Worm (Caenorhabditis elegans): ENCODE data around the gene clip-1.

clip-1 gene

DNA sequence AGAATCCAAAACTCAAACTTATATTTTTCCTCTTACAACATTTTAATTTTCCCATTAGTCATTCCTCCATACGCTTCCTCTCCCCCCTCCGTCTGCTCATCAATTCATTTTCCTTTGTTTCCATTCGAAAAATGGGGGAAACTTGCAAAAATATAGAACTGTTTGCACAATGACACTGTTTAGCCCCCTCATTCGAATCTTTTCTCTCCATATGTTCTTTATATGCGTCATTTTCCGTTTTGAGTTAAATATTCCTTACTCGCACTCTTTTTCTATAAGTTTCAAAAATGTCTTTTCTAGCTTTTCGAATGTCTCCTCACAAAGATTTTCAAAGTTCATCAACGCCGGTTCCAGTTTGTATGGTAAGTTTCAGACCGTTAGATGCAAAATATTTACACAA, 11.9 kb downstream of the clip-1 start, which contains the start of gene M01A8.1:
Gene M01A8.1 (plus strand): TSS at position 301 of the 400 bp plus-strand sequence.
- TF ChIP-seq unc-62 (GFP tag; optimal IDR thresholded peaks at IDR 0.05): no peak

ce11 chrIII:9255801-9256200, 13.1 kb downstream of the clip-1 start:
- no peak for TF ChIP-seq unc-62 (GFP tag; optimal IDR thresholded peaks at IDR 0.05)

ce11 chrIII:9254988-9255387, 13.9 kb downstream of the clip-1 start:
- TF ChIP-seq unc-62 (GFP tag; optimal IDR thresholded peaks at IDR 0.05): no peak

- TF ChIP-seq unc-62 (GFP tag; optimal IDR thresholded peaks at IDR 0.05): no peak
These were observed 18.1 kb downstream of the clip-1 start, which contains the start of gene T02C1.2 for ce11 chrIII:9250729-9251128. T02C1.2 (plus strand) TSS chrIII:9251029.

ce11 chrIII:9247221-9247620, 21.6 kb downstream of the clip-1 start, which contains the start of gene T02C1.1:
T02C1.1 (plus strand) TSS chrIII:9247525.
- TF ChIP-seq unc-62 (GFP tag; optimal IDR thresholded peaks at IDR 0.05): no peak

ce11 chrIII:9242675-9243074, 26.2 kb downstream of the clip-1 start, which contains the start of gene dat-1:
dat-1 (plus strand) TSS chrIII:9242975.
- no peak for TF ChIP-seq unc-62 (GFP tag; optimal IDR thresholded peaks at IDR 0.05)

- TF ChIP-seq unc-62 (GFP tag; optimal IDR thresholded peaks at IDR 0.05): no peak
These were observed 28.9 kb downstream of the clip-1 start, which contains the start of gene saeg-2 for ce11 chrIII:9239983-9240382. saeg-2 (plus strand) TSS chrIII:9240363.

DNA sequence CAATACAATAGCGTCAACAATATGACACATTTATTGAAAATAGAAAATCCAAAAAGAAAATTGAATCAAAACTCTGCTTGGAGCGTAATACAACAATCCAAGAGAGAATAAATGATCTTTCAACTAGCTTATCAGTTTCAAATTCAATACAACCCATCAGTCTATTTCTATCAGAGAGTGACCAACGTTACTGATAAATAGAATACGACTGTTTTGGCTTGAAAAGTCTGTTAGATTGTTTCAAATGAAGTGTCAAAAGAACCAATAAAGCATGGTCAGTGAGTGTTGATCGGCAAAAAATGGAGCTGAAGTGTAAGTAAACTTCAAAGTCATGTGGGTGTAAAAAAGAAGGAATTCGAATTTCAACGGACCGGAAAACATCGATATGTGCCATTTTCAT, 31.2 kb downstream of the clip-1 start:
- no peak for TF ChIP-seq unc-62 (GFP tag; optimal IDR thresholded peaks at IDR 0.05)

DNA sequence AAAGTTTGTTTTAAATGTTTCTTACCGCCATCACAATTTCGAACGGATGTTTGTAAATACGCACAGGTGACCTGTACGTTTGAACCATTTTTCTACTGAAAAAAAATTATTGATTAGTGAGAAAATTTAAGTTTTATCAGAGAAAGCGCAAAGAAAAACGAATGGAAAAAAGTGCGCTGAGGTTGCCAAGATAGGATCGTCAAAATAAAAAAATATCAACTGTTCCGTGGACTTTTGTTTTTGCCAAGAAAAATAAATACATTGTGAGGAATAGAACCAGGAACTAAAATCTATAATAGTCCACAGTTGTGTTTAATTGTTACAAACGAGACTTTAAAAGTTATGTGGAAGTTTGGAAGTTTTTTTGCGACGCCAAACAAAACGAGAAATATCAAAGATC, 32.6 kb downstream of the clip-1 start, which contains the start of gene T23G5.2:
Gene T23G5.2 (minus strand): TSS at position 101 of the 400 bp plus-strand sequence.
- TF ChIP-seq unc-62 (GFP tag; optimal IDR thresholded peaks at IDR 0.05): no peak

- TF ChIP-seq unc-62 (GFP tag; optimal IDR thresholded peaks at IDR 0.05): no peak
These were observed 37.7 kb downstream of the clip-1 start, which contains the start of gene T23G5.3 for ce11 chrIII:9231173-9231572. T23G5.3 (minus strand) TSS chrIII:9231273.

- TF ChIP-seq unc-62 (GFP tag; optimal IDR thresholded peaks at IDR 0.05): no peak
These were observed 40.1 kb downstream of the clip-1 start, which contains the start of gene rnr-1 for ce11 chrIII:9228722-9229121. rnr-1 (minus strand) TSS chrIII:9228798.

DNA sequence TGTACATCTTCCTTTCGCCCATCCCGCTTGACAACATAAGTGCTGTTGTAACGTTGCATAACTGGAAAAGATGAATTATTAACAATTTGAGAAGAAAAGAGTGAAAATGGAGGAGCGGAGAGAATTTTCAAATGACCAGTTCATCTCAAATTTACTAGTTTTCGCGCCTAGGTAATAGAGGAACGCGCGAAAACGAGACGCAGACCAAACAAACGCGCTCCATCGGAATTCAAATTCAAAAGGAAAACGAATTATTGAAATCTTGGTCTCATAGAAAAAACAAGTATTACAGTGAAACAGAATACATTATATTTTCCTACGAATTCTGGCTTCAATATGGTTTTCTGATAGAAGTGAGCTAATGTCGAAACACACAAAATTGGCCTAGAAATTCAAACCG, 40.7 kb downstream of the clip-1 start:
- no peak for TF ChIP-seq unc-62 (GFP tag; optimal IDR thresholded peaks at IDR 0.05)

ce11 chrIII:9224986-9225385, 43.9 kb downstream of the clip-1 start:
- TF ChIP-seq unc-62 (GFP tag; optimal IDR thresholded peaks at IDR 0.05): no peak

DNA sequence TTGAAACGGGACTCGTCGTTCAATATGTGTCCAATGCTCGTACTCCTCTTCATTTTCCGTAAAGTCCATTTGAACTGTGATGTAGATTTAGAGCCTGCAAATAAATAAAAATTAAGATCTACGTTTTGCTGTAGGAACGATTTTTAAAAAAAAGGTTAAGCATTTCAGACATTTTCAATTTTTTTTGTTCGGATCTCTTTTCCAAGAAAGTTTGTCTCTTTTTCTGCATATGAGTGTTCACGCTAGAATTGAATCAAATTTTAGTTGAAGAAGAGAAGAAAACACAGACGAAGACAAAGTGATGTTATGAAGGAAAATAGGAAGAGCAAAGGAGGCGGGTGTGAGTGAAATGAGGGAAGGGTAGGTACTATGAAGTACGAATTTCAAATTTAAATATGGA, 53.5 kb downstream of the clip-1 start, which contains the start of gene npr-29:
Gene npr-29 (minus strand): TSS at position 101 of the 400 bp plus-strand sequence.
- TF ChIP-seq unc-62 (GFP tag; optimal IDR thresholded peaks at IDR 0.05): no peak

Measured in whole organism, dauer.